Fruit fly (Drosophila melanogaster) whole organism, embryonic: Measurements from ENCODE around the gene CG8814.

Source experiments
- ATbp ChIP-seq: fragments of 200-800 bp; sonication (Bioruptor generic); optimal IDR thresholded peaks from 2 replicates; lab custom pipeline; 2017; ENCODE audit warnings: missing biosample characterization, mild to moderate bottlenecking, missing genetic modification characterization, missing genetic modification reagents
- Ada2b ChIP-seq: fragments of 200-800 bp; sonication (Bioruptor generic); IDR thresholded peaks from 2 replicates; pipeline ENCODE4 v1.3.6; 2022; ENCODE audit warnings: missing biosample characterization, missing genetic modification characterization
- Bgb ChIP-seq: fragments of 200-800 bp; sonication (Bioruptor generic); IDR thresholded peaks from 2 replicates; pipeline ENCODE4 v1.3.6; 2022; ENCODE audit warnings: missing biosample characterization, missing genetic modification characterization; ENCODE audit not compliant: partially characterized antibody
- CG10959 ChIP-seq: fragments of 200-800 bp; sonication (Bioruptor generic); IDR thresholded peaks from 2 replicates; pipeline ENCODE4 v1.3.6; 2022; ENCODE audit warnings: missing biosample characterization, missing genetic modification characterization
- CG11093 ChIP-seq: fragments of 200-800 bp; sonication (Bioruptor generic); IDR thresholded peaks from 3 replicates; pipeline ENCODE4 v1.3.6; 2022; ENCODE audit warnings: missing biosample characterization, missing genetic modification characterization
- CG1233 ChIP-seq: fragments of 200-800 bp; sonication (Bioruptor generic); optimal IDR thresholded peaks from 4 replicates; lab custom pipeline; 2018; ENCODE audit warnings: missing biosample characterization, mild to moderate bottlenecking, missing genetic modification characterization
- CG13123 ChIP-seq: fragments of 200-800 bp; sonication (Bioruptor generic); optimal IDR thresholded peaks from 2 replicates; lab custom pipeline; 2016; ENCODE audit warnings: missing biosample characterization, missing genetic modification characterization
- CG1602 ChIP-seq: fragments of 200-800 bp; sonication (Bioruptor generic); optimal IDR thresholded peaks from 3 replicates; lab custom pipeline; 2016; ENCODE audit warnings: missing biosample characterization, missing genetic modification characterization
- CG17829 ChIP-seq: fragments of 200-800 bp; optimal IDR thresholded peaks from 2 replicates; lab custom pipeline; 2019; ENCODE audit warnings: missing biosample characterization, mild to moderate bottlenecking, missing genetic modification characterization, moderate library complexity
- CG18011 ChIP-seq: fragments of 200-800 bp; sonication (Bioruptor generic); optimal IDR thresholded peaks from 2 replicates; lab custom pipeline; 2017; ENCODE audit warnings: missing biosample characterization, missing genetic modification characterization, mild to moderate bottlenecking, moderate library complexity, missing genotype
- CG18262 ChIP-seq: fragments of 200-800 bp; optimal IDR thresholded peaks from 3 replicates; lab custom pipeline; 2019; ENCODE audit warnings: missing biosample characterization, mild to moderate bottlenecking, missing genetic modification characterization, moderate library complexity
- CG18599 ChIP-seq: fragments of 200-800 bp; sonication (Bioruptor generic); optimal IDR thresholded peaks from 3 replicates; lab custom pipeline; 2017; ENCODE audit warnings: missing biosample characterization, missing genetic modification characterization, mild to moderate bottlenecking, moderate library complexity, missing genetic modification reagents
- CG31441 ChIP-seq: fragments of 200-800 bp; sonication (Bioruptor generic); IDR thresholded peaks from 2 replicates; pipeline ENCODE4 v1.3.6; 2022; ENCODE audit warnings: missing biosample characterization, missing genetic modification characterization
- CG34224 ChIP-seq: fragments of 200-800 bp; sonication (Bioruptor generic); IDR thresholded peaks from 3 replicates; pipeline ENCODE4 v1.3.6; 2022; ENCODE audit warnings: missing biosample characterization, missing genetic modification characterization; ENCODE audit not compliant: partially characterized antibody
- CG4282 ChIP-seq: fragments of 200-800 bp; sonication (Bioruptor generic); optimal IDR thresholded peaks from 2 replicates; lab custom pipeline; 2016; ENCODE audit warnings: missing biosample characterization, missing genetic modification characterization
- CG5180 ChIP-seq: fragments of 200-800 bp; sonication (Bioruptor generic); optimal IDR thresholded peaks from 3 replicates; lab custom pipeline; 2017; ENCODE audit warnings: missing biosample characterization, missing genetic modification characterization, mild to moderate bottlenecking, moderate library complexity, missing genetic modification reagents
- CG6765 ChIP-seq: fragments of 200-800 bp; sonication (Bioruptor generic); optimal IDR thresholded peaks from 3 replicates; lab custom pipeline; 2017; ENCODE audit warnings: missing biosample characterization, mild to moderate bottlenecking, missing genetic modification characterization
- CG7745 ChIP-seq: fragments of 200-800 bp; sonication (Bioruptor generic); optimal IDR thresholded peaks from 2 replicates; lab custom pipeline; 2018; ENCODE audit warnings: missing biosample characterization, mild to moderate bottlenecking, missing genetic modification characterization, moderate library complexity
- CG9609 ChIP-seq: fragments of 200-800 bp; sonication (Bioruptor generic); optimal IDR thresholded peaks from 3 replicates; lab custom pipeline; 2016; ENCODE audit warnings: missing biosample characterization, missing genetic modification characterization
- Dbx ChIP-seq: fragments of 200-800 bp; sonication (Bioruptor generic); IDR thresholded peaks from 3 replicates; pipeline ENCODE4 v1.3.6; 2022; ENCODE audit warnings: missing biosample characterization, missing genetic modification characterization
- Fer3 ChIP-seq: fragments of 200-800 bp; sonication (Bioruptor generic); optimal IDR thresholded peaks from 2 replicates; lab custom pipeline; 2018; ENCODE audit warnings: missing biosample characterization, mild to moderate bottlenecking, missing genetic modification characterization, moderate library complexity
- HHEX ChIP-seq: fragments of 200-800 bp; sonication (Bioruptor generic); optimal IDR thresholded peaks from 3 replicates; lab custom pipeline; 2017; ENCODE audit warnings: missing biosample characterization, mild to moderate bottlenecking, missing genetic modification characterization, missing genetic modification reagents
- HLH3B ChIP-seq: fragments of 200-800 bp; sonication (Bioruptor generic); IDR thresholded peaks from 2 replicates; pipeline ENCODE4 v1.3.6; 2022; ENCODE audit warnings: missing biosample characterization, missing genetic modification characterization
- Kr ChIP-seq: fragments of 200-800 bp; sonication (Bioruptor generic); optimal IDR thresholded peaks from 2 replicates; lab custom pipeline; 2017; ENCODE audit warnings: missing biosample characterization, mild to moderate bottlenecking, missing genetic modification characterization
- Med ChIP-seq: fragments of 200-800 bp; sonication (Bioruptor generic); peaks from one replicate; lab custom pipeline; 2016; ENCODE audit warnings: missing biosample characterization, missing genetic modification characterization, mild to moderate bottlenecking, inconsistent platforms, moderate library complexity
- NK7.1 ChIP-seq: fragments of 200-800 bp; sonication (Bioruptor generic); optimal IDR thresholded peaks from 3 replicates; lab custom pipeline; 2016; ENCODE audit warnings: missing biosample characterization, missing genetic modification characterization
- Optix ChIP-seq: fragments of 200-800 bp; sonication (Bioruptor generic); IDR thresholded peaks from 3 replicates; pipeline ENCODE4 v1.3.6; 2022; ENCODE audit warnings: missing biosample characterization, missing genetic modification characterization
- Poxn ChIP-seq: fragments of 200-800 bp; sonication (Bioruptor generic); IDR thresholded peaks from 2 replicates; pipeline ENCODE4 v1.3.6; 2022; ENCODE audit warnings: missing biosample characterization, missing genetic modification characterization
- Ravus ChIP-seq: fragments of 200-800 bp; sonication (Bioruptor generic); IDR thresholded peaks from 2 replicates; pipeline ENCODE4 v1.3.6; 2022; ENCODE audit warnings: missing biosample characterization, missing genetic modification characterization
- Side ChIP-seq: fragments of 200-800 bp; sonication (Bioruptor generic); optimal IDR thresholded peaks from 2 replicates; lab custom pipeline; 2016; ENCODE audit warnings: missing biosample characterization, missing genetic modification characterization
- Spps ChIP-seq: fragments of 200-800 bp; sonication (Bioruptor generic); optimal IDR thresholded peaks from 2 replicates; lab custom pipeline; 2018; ENCODE audit warnings: missing biosample characterization, mild to moderate bottlenecking, missing genetic modification characterization
- Sry-β ChIP-seq: fragments of 200-800 bp; sonication (Bioruptor generic); optimal IDR thresholded peaks from 2 replicates; lab custom pipeline; 2018; ENCODE audit warnings: missing biosample characterization, mild to moderate bottlenecking, missing genetic modification characterization, moderate library complexity
- Stat92E ChIP-seq, 3 experiments: fragments of >200 bp in 2 of 3; fragments of 200-800 bp in 1 of 3; sonication (Bioruptor generic) in 1 of 3; optimal IDR thresholded peaks; 2 replicates each; lab custom pipeline; 2017 to 2019; ENCODE audit warnings: missing biosample characterization in 3 of 3, missing genetic modification characterization in 3 of 3, mild to moderate bottlenecking in 1 of 3, moderate library complexity in 1 of 3
- Xrp1 ChIP-seq: fragments of 200-800 bp; sonication (Bioruptor generic); IDR thresholded peaks from 2 replicates; pipeline ENCODE4 v1.3.6; 2022; ENCODE audit warnings: missing biosample characterization, missing genetic modification characterization
- ab ChIP-seq: fragments of 200-800 bp; sonication (Bioruptor generic); optimal IDR thresholded peaks from 2 replicates; lab custom pipeline; 2016; ENCODE audit warnings: missing biosample characterization, missing genetic modification characterization
- amos ChIP-seq: fragments of 200-800 bp; sonication (Bioruptor generic); IDR thresholded peaks from 2 replicates; pipeline ENCODE4 v1.3.6; 2022; ENCODE audit warnings: missing biosample characterization, missing genetic modification characterization; ENCODE audit not compliant: partially characterized antibody
- ci ChIP-seq: fragments of 200-800 bp; sonication (Bioruptor generic); IDR thresholded peaks from 3 replicates; pipeline ENCODE4 v1.3.6; 2022; ENCODE audit warnings: missing biosample characterization, missing genetic modification characterization
- disco-r ChIP-seq: fragments of 200-800 bp; sonication (Bioruptor generic); optimal IDR thresholded peaks from 2 replicates; lab custom pipeline; 2016; ENCODE audit warnings: missing biosample characterization, missing genetic modification characterization
- dm ChIP-seq: fragments of 200-800 bp; sonication (Bioruptor generic); optimal IDR thresholded peaks from 3 replicates; lab custom pipeline; 2016; ENCODE audit warnings: missing biosample characterization, missing genetic modification characterization
- fru ChIP-seq: fragments of >200 bp; optimal IDR thresholded peaks from 2 replicates; lab custom pipeline; 2017
- gro ChIP-seq: fragments of 200-800 bp; sonication (Bioruptor generic); optimal IDR thresholded peaks from 2 replicates; lab custom pipeline; 2016; ENCODE audit warnings: missing biosample characterization, missing genetic modification characterization
- h ChIP-seq: fragments of >200 bp; optimal IDR thresholded peaks from 2 replicates; lab custom pipeline; 2017
- jumu ChIP-seq: fragments of 200-800 bp; sonication (Bioruptor generic); optimal IDR thresholded peaks from 3 replicates; lab custom pipeline; 2016; ENCODE audit warnings: missing biosample characterization, missing genetic modification characterization
- nau ChIP-seq: fragments of 200-800 bp; sonication (Bioruptor generic); optimal IDR thresholded peaks from 3 replicates; lab custom pipeline; 2017; ENCODE audit warnings: missing biosample characterization, mild to moderate bottlenecking, missing genetic modification characterization, missing genetic modification reagents
- nerfin-1 ChIP-seq: fragments of 200-800 bp; sonication (Bioruptor generic); optimal IDR thresholded peaks from 3 replicates; lab custom pipeline; 2019; ENCODE audit warnings: missing biosample characterization, mild to moderate bottlenecking, missing genetic modification characterization, moderate library complexity
- sc ChIP-seq, 3 experiments: fragments of >200 bp in 2 of 3; fragments of 200-800 bp in 1 of 3; sonication (Bioruptor generic) in 1 of 3; optimal IDR thresholded peaks; 2 replicates in 2 of 3; 3 replicates in 1 of 3; lab custom pipeline; 2017; ENCODE audit warnings: mild to moderate bottlenecking in 1 of 3, missing biosample characterization in 1 of 3, missing genetic modification characterization in 1 of 3, missing genetic modification reagents in 1 of 3
- sens ChIP-seq: fragments of 200-800 bp; sonication (Bioruptor generic); peaks from one replicate; lab custom pipeline; 2016; ENCODE audit warnings: missing biosample characterization, missing genetic modification characterization
- sima ChIP-seq: fragments of 200-800 bp; sonication (Bioruptor generic); optimal IDR thresholded peaks from 2 replicates; lab custom pipeline; 2016; ENCODE audit warnings: missing biosample characterization, missing genetic modification characterization
- slbo ChIP-seq: fragments of 200-800 bp; sonication (Bioruptor generic); IDR thresholded peaks from 2 replicates; pipeline ENCODE4 v1.3.6; 2022; ENCODE audit warnings: missing biosample characterization, missing genetic modification characterization
- sna ChIP-seq: fragments of 200-800 bp; sonication (Bioruptor generic); IDR thresholded peaks from 2 replicates; pipeline ENCODE4 v1.3.6; 2022; ENCODE audit warnings: missing biosample characterization, missing genetic modification characterization; ENCODE audit not compliant: partially characterized antibody
- zen2 ChIP-seq: fragments of 200-800 bp; sonication (Bioruptor generic); IDR thresholded peaks from 3 replicates; pipeline ENCODE4 v1.3.6; 2022; ENCODE audit warnings: missing biosample characterization, missing genetic modification characterization; ENCODE audit not compliant: partially characterized antibody

CG8814 gene

dm6 chr2L:2864601-2865000 is 10.1 kb upstream of the CG8814 start (continued):
- TF ChIP-seq Med (GFP tag; lab: Kevin White, UChicago): peak; percentile 66
- peak; percentile 2 for TF ChIP-seq disco-r (GFP tag; lab: Kevin White, UChicago)
- peak; percentile 11 for TF ChIP-seq CG18599
- no peak for TF ChIP-seq CG4282 (GFP tag; lab: Kevin White, UChicago)
- no peak for TF ChIP-seq gro (GFP tag; lab: Kevin White, UChicago)
- no peak for TF ChIP-seq Bgb (GFP tag; lab: Robert Waterston, UW)
- TF ChIP-seq Optix (GFP tag; lab: Robert Waterston, UW): no peak
- TF ChIP-seq sima (GFP tag; lab: Kevin White, UChicago): no peak
- no peak for TF ChIP-seq Sry-β
- TF ChIP-seq slbo (GFP tag; lab: Robert Waterston, UW): no peak
- TF ChIP-seq nerfin-1: no peak
- no peak for TF ChIP-seq CG17829 (tag; lab: Kevin White, UChicago)
- TF ChIP-seq CG11093 (GFP tag; lab: Robert Waterston, UW): no peak
- TF ChIP-seq Poxn (GFP tag; lab: Robert Waterston, UW): no peak
- TF ChIP-seq ATbp (GFP tag; lab: Kevin White, UChicago): peak; percentile 70
- no peak for TF ChIP-seq CG6765
- no peak for TF ChIP-seq NK7.1
- TF ChIP-seq CG31441: no peak
- no peak for TF ChIP-seq Ravus
- no peak for TF ChIP-seq CG18011
- TF ChIP-seq CG18262 (tag; lab: Kevin White, UChicago): no peak
- TF ChIP-seq Dbx: no peak
- TF ChIP-seq fru (lab: Kevin White, UChicago): no peak
- peak; percentile 57 for TF ChIP-seq Xrp1 (GFP tag; lab: Robert Waterston, UW)
- TF ChIP-seq ci (GFP tag; lab: Robert Waterston, UW): peak; percentile 73; the same call in 2 of the 3 replicates
- no peak for TF ChIP-seq sc (optimal IDR thresholded peaks at IDR 0.05; lab: Kevin White, UChicago)
- TF ChIP-seq sc (GFP tag; optimal IDR thresholded peaks at IDR 0.05; lab: Kevin White, UChicago): no peak
- TF ChIP-seq HHEX (GFP tag; lab: Kevin White, UChicago): peak; percentile 33
- TF ChIP-seq zen2: no peak
- TF ChIP-seq sens (GFP tag; lab: Kevin White, UChicago): peak; percentile 65
- no peak for TF ChIP-seq Ada2b (GFP tag; lab: Robert Waterston, UW)
- no peak for TF ChIP-seq CG13123
- TF ChIP-seq CG1233 (GFP tag; lab: Kevin White, UChicago): peak; percentile 30
- peak; percentile 7 for TF ChIP-seq Side (GFP tag; lab: Kevin White, UChicago)
- peak; percentile 13 for TF ChIP-seq nau (GFP tag; lab: Kevin White, UChicago)
- no peak for TF ChIP-seq sna (GFP tag; lab: Robert Waterston, UW)
- peak; percentile 10 for TF ChIP-seq Kr (GFP tag; lab: Kevin White, UChicago)
- TF ChIP-seq CG5180 (GFP tag; lab: Kevin White, UChicago): peak; percentile 25
- no peak for TF ChIP-seq CG34224 (GFP tag; lab: Robert Waterston, UW)
- TF ChIP-seq Fer3 (tag; lab: Kevin White, UChicago): no peak
- TF ChIP-seq CG9609: no peak
- TF ChIP-seq dm (GFP tag; lab: Kevin White, UChicago): no peak
- no peak for TF ChIP-seq CG1602 (GFP tag; lab: Kevin White, UChicago)
- no peak for TF ChIP-seq h (lab: Kevin White, UChicago)
- TF ChIP-seq HLH3B (GFP tag; lab: Robert Waterston, UW): peak; percentile 18; the same call in 1 of the 2 replicates
- no peak for TF ChIP-seq ab (GFP tag; lab: Kevin White, UChicago)
- no peak for TF ChIP-seq Spps (tag; lab: Kevin White, UChicago)
- no peak for TF ChIP-seq jumu (GFP tag; lab: Kevin White, UChicago)
- TF ChIP-seq CG10959: no peak
- no peak for TF ChIP-seq Stat92E (GFP tag; optimal IDR thresholded peaks at IDR 0.05; lab: Kevin White, UChicago)
- TF ChIP-seq amos (GFP tag; lab: Robert Waterston, UW): no peak
- TF ChIP-seq CG7745 (tag; lab: Kevin White, UChicago): no peak
